Worm (Caenorhabditis elegans) whole organism, mixed stage, embryonic: ENCODE data around the gene rme-1.

Source experiments
- M03D4.4 ChIP-seq: sonication (generic microtip); optimal IDR thresholded peaks from 2 replicates; lab custom pipeline; 2017; ENCODE audit warnings: mild to moderate bottlenecking, missing genetic modification characterization, missing compliant biosample characterization
- bed-3 ChIP-seq: fragments of 200-800 bp; sonication (Bioruptor generic); optimal IDR thresholded peaks from 3 replicates; lab custom pipeline; 2018; ENCODE audit warnings: mild to moderate bottlenecking, missing genetic modification characterization, moderate library complexity, missing compliant biosample characterization
- blmp-1 ChIP-seq: fragments of 150-350 bp; optimal IDR thresholded peaks from 2 replicates; lab custom pipeline; 2014; ENCODE audit warnings: missing biosample characterization, missing genetic modification characterization
- ceh-39 ChIP-seq: fragments of 150-350 bp; optimal IDR thresholded peaks from 2 replicates; lab custom pipeline; 2014; ENCODE audit warnings: missing biosample characterization, missing genetic modification characterization
- ceh-43 ChIP-seq: fragments of 200-800 bp; sonication (Bioruptor generic); optimal IDR thresholded peaks from 2 replicates; lab custom pipeline; 2018; ENCODE audit warnings: mild to moderate bottlenecking, missing genetic modification characterization, moderate library complexity, missing compliant biosample characterization
- ceh-83 ChIP-seq: fragments of 200-800 bp; sonication (Bioruptor generic); optimal IDR thresholded peaks from 2 replicates; lab custom pipeline; 2018; ENCODE audit warnings: mild to moderate bottlenecking, missing genetic modification characterization, missing compliant biosample characterization
- ces-1 ChIP-seq: fragments of 150-350 bp; optimal IDR thresholded peaks from 2 replicates; lab custom pipeline; 2014; ENCODE audit warnings: missing biosample characterization, missing genetic modification reagents, missing genetic modification characterization
- cnd-1 ChIP-seq: fragments of 200-800 bp; sonication (Bioruptor generic); optimal IDR thresholded peaks from 2 replicates; lab custom pipeline; 2018; ENCODE audit warnings: mild to moderate bottlenecking, missing genetic modification characterization, missing compliant biosample characterization
- drap-1 ChIP-seq: fragments of 200-800 bp; sonication (Bioruptor generic); optimal IDR thresholded peaks from 3 replicates; lab custom pipeline; 2018; ENCODE audit warnings: mild to moderate bottlenecking, missing genetic modification characterization, missing compliant biosample characterization
- elt-1 ChIP-seq: sonication (generic microtip); optimal IDR thresholded peaks from 2 replicates; lab custom pipeline; 2017; ENCODE audit warnings: missing genetic modification characterization, mild to moderate bottlenecking, missing compliant biosample characterization, antibody characterized with exemption, moderate library complexity, borderline replicate concordance; ENCODE audit not compliant: insufficient read depth
- elt-3 ChIP-seq: fragments of 150-350 bp; optimal IDR thresholded peaks from 2 replicates; lab custom pipeline; 2014; ENCODE audit warnings: missing biosample characterization, missing genetic modification characterization
- flh-1 ChIP-seq: fragments of 200-800 bp; sonication (Bioruptor generic); optimal IDR thresholded peaks from 2 replicates; lab custom pipeline; 2018; ENCODE audit warnings: mild to moderate bottlenecking, missing genetic modification characterization, moderate library complexity, missing compliant biosample characterization
- ham-2 ChIP-seq: fragments of 200-800 bp; sonication (Bioruptor generic); optimal IDR thresholded peaks from 2 replicates; lab custom pipeline; 2018; ENCODE audit warnings: mild to moderate bottlenecking, missing genetic modification characterization, missing compliant biosample characterization
- hlh-1 ChIP-seq: fragments of 150-350 bp; optimal IDR thresholded peaks from 2 replicates; lab custom pipeline; 2014; ENCODE audit warnings: missing biosample characterization, missing genetic modification reagents, missing genetic modification characterization
- lin-13 ChIP-seq: fragments of 150-350 bp; optimal IDR thresholded peaks from 2 replicates; lab custom pipeline; 2014; ENCODE audit warnings: missing biosample characterization, missing genetic modification characterization
- lin-32 ChIP-seq: fragments of 200-800 bp; sonication (Bioruptor generic); optimal IDR thresholded peaks from 2 replicates; lab custom pipeline; 2018; ENCODE audit warnings: mild to moderate bottlenecking, missing genetic modification characterization, missing compliant biosample characterization
- lsy-2 ChIP-seq: fragments of 150-350 bp; optimal IDR thresholded peaks from 2 replicates; lab custom pipeline; 2014; ENCODE audit warnings: missing biosample characterization, missing genetic modification characterization
- mab-5 ChIP-seq: fragments of 150-350 bp; optimal IDR thresholded peaks from 2 replicates; lab custom pipeline; 2014; ENCODE audit warnings: missing biosample characterization, missing genetic modification characterization
- mep-1 ChIP-seq: fragments of 150-350 bp; optimal IDR thresholded peaks from 2 replicates; lab custom pipeline; 2017; ENCODE audit warnings: missing biosample characterization, missing genetic modification reagents, missing genetic modification characterization, inconsistent platforms
- nhr-12 ChIP-seq: fragments of 150-350 bp; optimal IDR thresholded peaks from 2 replicates; lab custom pipeline; 2014; ENCODE audit warnings: missing biosample characterization, missing genetic modification characterization
- nhr-2 ChIP-seq: fragments of 150-350 bp; optimal IDR thresholded peaks from 2 replicates; lab custom pipeline; 2014; ENCODE audit warnings: missing biosample characterization, missing genetic modification characterization
- nhr-237 ChIP-seq: fragments of 150-350 bp; optimal IDR thresholded peaks from 2 replicates; lab custom pipeline; 2014; ENCODE audit warnings: missing biosample characterization, missing genetic modification characterization
- nhr-28 ChIP-seq: fragments of 150-350 bp; optimal IDR thresholded peaks from 2 replicates; lab custom pipeline; 2014; ENCODE audit warnings: missing biosample characterization, missing genetic modification characterization
- nhr-76 ChIP-seq: sonication (generic microtip); optimal IDR thresholded peaks from 2 replicates; lab custom pipeline; 2017; ENCODE audit warnings: missing biosample characterization, missing genetic modification characterization
- pha-4 ChIP-seq: fragments of 150-350 bp; optimal IDR thresholded peaks from 2 replicates; lab custom pipeline; 2018; ENCODE audit warnings: missing biosample characterization, missing genetic modification reagents, missing genetic modification characterization
- sem-2 ChIP-seq: fragments of 200-800 bp; sonication (Bioruptor generic); optimal IDR thresholded peaks from 2 replicates; lab custom pipeline; 2018; ENCODE audit warnings: mild to moderate bottlenecking, missing genetic modification characterization, missing compliant biosample characterization
- snpc-4 ChIP-seq: fragments of 150-350 bp; optimal IDR thresholded peaks from 2 replicates; lab custom pipeline; 2014; ENCODE audit warnings: missing biosample characterization, missing genetic modification characterization
- sptf-1 ChIP-seq: sonication (generic microtip); optimal IDR thresholded peaks from 2 replicates; lab custom pipeline; 2017; ENCODE audit warnings: mild to moderate bottlenecking, missing genetic modification characterization, moderate library complexity, missing compliant biosample characterization
- tbx-8 ChIP-seq: fragments of 200-800 bp; sonication (Bioruptor generic); optimal IDR thresholded peaks from 2 replicates; lab custom pipeline; 2018; ENCODE audit warnings: mild to moderate bottlenecking, missing genetic modification characterization, moderate library complexity, missing compliant biosample characterization
- unc-120 ChIP-seq: sonication (generic microtip); optimal IDR thresholded peaks from 2 replicates; lab custom pipeline; 2017; ENCODE audit warnings: missing genetic modification characterization, missing compliant biosample characterization; ENCODE audit not compliant: poor library complexity, severe bottlenecking
- unc-39 ChIP-seq: fragments of 150-350 bp; optimal IDR thresholded peaks from 2 replicates; lab custom pipeline; 2014; ENCODE audit warnings: missing biosample characterization, missing genetic modification characterization
- unc-62 ChIP-seq: fragments of 150-350 bp; optimal IDR thresholded peaks from 2 replicates; lab custom pipeline; 2014; ENCODE audit warnings: missing biosample characterization, missing genetic modification reagents, missing genetic modification characterization
- zip-8 ChIP-seq: fragments of 150-350 bp; optimal IDR thresholded peaks from 2 replicates; lab custom pipeline; 2014; ENCODE audit warnings: missing biosample characterization, missing genetic modification characterization
- ztf-11 ChIP-seq: fragments of 150-350 bp; optimal IDR thresholded peaks from 2 replicates; lab custom pipeline; 2014; ENCODE audit warnings: missing biosample characterization, missing genetic modification characterization

rme-1 gene

DNA sequence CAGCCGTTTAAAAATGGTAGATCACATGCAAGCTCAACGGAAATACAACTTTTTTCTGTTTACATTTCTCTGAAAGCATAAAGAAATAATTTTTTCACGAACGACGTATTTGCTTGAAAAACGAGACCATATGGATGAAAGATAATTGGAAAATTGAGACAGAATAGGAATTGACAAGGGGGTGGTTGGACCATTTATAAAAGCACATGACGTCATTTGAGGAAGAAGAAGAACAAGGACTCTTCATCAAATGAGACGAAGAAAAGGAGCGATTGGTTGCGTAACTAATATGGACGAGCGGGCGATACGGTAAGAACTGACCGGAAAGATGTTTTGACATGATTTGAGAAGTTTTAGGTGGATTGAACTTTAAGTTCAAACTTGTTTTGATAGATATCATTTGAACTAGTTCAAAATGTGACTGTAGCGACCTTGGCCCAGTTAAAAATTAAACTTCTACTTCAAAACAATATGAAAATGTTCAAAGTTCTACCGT is 19.8 kb downstream of the rme-1 start:
- no peak for TF ChIP-seq blmp-1 (tag; lab: Kevin White, UChicago)
- peak; percentile 49 for TF ChIP-seq unc-62 (GFP tag; lab: Kevin White, UChicago)
- no peak for TF ChIP-seq nhr-237 (tag; lab: Kevin White, UChicago)
- TF ChIP-seq ceh-43 (GFP tag; lab: Kevin White, UChicago) = no peak
- no peak for TF ChIP-seq nhr-2
- TF ChIP-seq drap-1 (GFP tag; lab: Kevin White, UChicago) = no peak
- TF ChIP-seq nhr-28 = no peak
- no peak for TF ChIP-seq tbx-8 (GFP tag; lab: Kevin White, UChicago)
- TF ChIP-seq lin-32 (GFP tag; lab: Kevin White, UChicago) = no peak
- no peak for TF ChIP-seq unc-120 (tag; lab: Kevin White, UChicago)
- TF ChIP-seq ceh-83 (GFP tag; lab: Kevin White, UChicago) = peak; percentile 41
- no peak for TF ChIP-seq nhr-12 (tag; lab: Kevin White, UChicago)
- no peak for TF ChIP-seq snpc-4
- TF ChIP-seq mep-1 = no peak
- no peak for TF ChIP-seq elt-3 (tag; lab: Kevin White, UChicago)
- TF ChIP-seq sptf-1 (tag; lab: Kevin White, UChicago) = no peak
- no peak for TF ChIP-seq ceh-39 (tag; lab: Kevin White, UChicago)
- TF ChIP-seq ham-2 (GFP tag; lab: Kevin White, UChicago) = no peak
- TF ChIP-seq nhr-76 (tag; lab: Kevin White, UChicago) = no peak
- no peak for TF ChIP-seq sem-2 (GFP tag; lab: Kevin White, UChicago)
- TF ChIP-seq bed-3 = no peak
- no peak for TF ChIP-seq flh-1 (GFP tag; lab: Kevin White, UChicago)
- TF ChIP-seq elt-1 (tag; lab: Kevin White, UChicago) = peak; percentile 43
- peak; percentile 9 for TF ChIP-seq lsy-2 (tag; lab: Kevin White, UChicago)
- no peak for TF ChIP-seq cnd-1 (tag; lab: Kevin White, UChicago)
- peak; percentile 84 for TF ChIP-seq unc-39
- TF ChIP-seq M03D4.4 (tag; lab: Kevin White, UChicago) = no peak
- TF ChIP-seq ztf-11 (tag; lab: Kevin White, UChicago) = peak; percentile 21
- no peak for TF ChIP-seq pha-4
- no peak for TF ChIP-seq hlh-1 (tag; lab: Kevin White, UChicago)
- peak; percentile 85 for TF ChIP-seq zip-8 (tag; lab: Kevin White, UChicago)
- peak; percentile 10 for TF ChIP-seq lin-13 (tag; lab: Kevin White, UChicago)
- peak; percentile 56 for TF ChIP-seq ces-1 (GFP tag; lab: Kevin White, UChicago)

DNA sequence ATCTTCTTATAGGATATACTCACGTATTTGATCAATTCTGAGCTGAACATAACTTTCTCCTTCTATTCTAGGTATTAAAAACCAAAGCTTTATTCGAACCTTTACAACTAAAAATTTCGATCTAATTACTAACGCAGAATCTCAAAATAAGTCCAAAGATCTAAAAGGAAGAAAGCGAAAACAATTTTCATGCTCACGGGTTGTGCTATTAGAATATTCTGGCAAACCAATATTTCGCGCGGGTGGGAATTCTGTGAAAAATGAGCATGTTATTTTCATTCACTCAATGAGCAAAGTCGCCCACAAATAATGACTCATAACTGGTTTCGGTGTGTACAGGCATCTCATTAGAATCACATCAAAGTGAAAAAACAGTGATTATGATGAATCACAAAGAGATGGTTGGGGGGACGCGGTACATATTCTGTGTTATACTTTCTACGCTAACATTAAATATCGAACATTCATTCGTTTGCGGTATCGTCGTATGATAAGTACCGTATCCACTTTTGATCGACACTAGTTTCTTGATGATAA is 20.3 kb downstream of the rme-1 start:
- TF ChIP-seq drap-1 (GFP tag; lab: Kevin White, UChicago) = no peak
- no peak for TF ChIP-seq ces-1 (GFP tag; lab: Kevin White, UChicago)
- TF ChIP-seq ztf-11 (tag; lab: Kevin White, UChicago) = no peak
- TF ChIP-seq zip-8 (tag; lab: Kevin White, UChicago) = no peak
- no peak for TF ChIP-seq cnd-1 (tag; lab: Kevin White, UChicago)
- TF ChIP-seq ceh-39 (tag; lab: Kevin White, UChicago) = no peak
- TF ChIP-seq nhr-237 (tag; lab: Kevin White, UChicago) = no peak

DNA sequence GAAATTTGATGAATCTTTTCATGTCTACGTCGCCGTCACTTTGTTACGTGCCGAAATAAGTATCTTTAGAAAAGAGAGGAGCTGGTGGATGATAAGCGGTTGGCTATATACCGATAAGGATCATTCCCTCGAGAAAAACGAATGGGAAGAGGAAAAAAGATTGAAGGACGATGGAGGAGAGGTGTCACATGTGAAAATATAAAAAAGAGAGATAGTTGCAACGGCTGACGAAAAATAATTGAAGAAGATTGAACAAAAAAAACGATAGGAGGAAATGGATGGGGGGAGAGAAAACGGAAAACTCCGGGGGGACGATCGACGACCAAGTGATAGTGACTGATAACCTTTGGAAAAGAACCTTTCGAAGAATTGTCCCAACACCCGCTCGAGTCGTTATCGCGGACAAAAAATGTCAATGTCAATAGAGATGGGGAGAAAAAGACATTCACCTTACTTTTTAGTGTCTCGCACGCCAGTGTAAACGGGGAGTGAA is 20.8 kb downstream of the rme-1 start:
- TF ChIP-seq ham-2 (GFP tag; lab: Kevin White, UChicago) (peak; percentile 72), elt-1 (tag; lab: Kevin White, UChicago) (peak; percentile 11), nhr-237 (tag; lab: Kevin White, UChicago) (no peak), elt-3 (tag; lab: Kevin White, UChicago) (peak; percentile 57), nhr-12 (tag; lab: Kevin White, UChicago) (no peak), mab-5 (tag; lab: Kevin White, UChicago) (no peak), unc-62 (GFP tag; lab: Kevin White, UChicago) (no peak), unc-120 (tag; lab: Kevin White, UChicago) (peak; percentile 13), lsy-2 (tag; lab: Kevin White, UChicago) (peak; percentile 2)
